Worm (Caenorhabditis elegans) whole organism, L2 larva: ENCODE data around the gene rrc-1.

ENCODE experiments used
- C34F6.9 ChIP-seq: fragments of 150-350 bp; optimal IDR thresholded peaks from 2 replicates; lab custom pipeline; 2014; ENCODE audit warnings: missing biosample characterization, missing genetic modification characterization
- F13H6.1 ChIP-seq: sonication (generic microtip); optimal IDR thresholded peaks from 2 replicates; lab custom pipeline; 2016; ENCODE audit warnings: missing genetic modification characterization, missing compliant biosample characterization
- Y55F3AM.14 ChIP-seq: fragments of 200-800 bp; sonication (Bioruptor generic); optimal IDR thresholded peaks from 2 replicates; lab custom pipeline; 2018; ENCODE audit warnings: mild to moderate bottlenecking, missing genetic modification characterization, missing compliant biosample characterization
- ZK546.5 ChIP-seq: sonication (generic microtip); optimal IDR thresholded peaks from 2 replicates; lab custom pipeline; 2017; ENCODE audit warnings: missing biosample characterization, missing genetic modification characterization
- alr-1 ChIP-seq: fragments of 150-350 bp; optimal IDR thresholded peaks from 2 replicates; lab custom pipeline; 2014; ENCODE audit warnings: missing biosample characterization, missing genetic modification characterization
- aly-2 ChIP-seq: fragments of 150-350 bp; optimal IDR thresholded peaks from 2 replicates; lab custom pipeline; 2014; ENCODE audit warnings: missing biosample characterization, missing genetic modification characterization
- ama-1 ChIP-seq: fragments of 150-350 bp; optimal IDR thresholded peaks from 2 replicates; lab custom pipeline; 2018; ENCODE audit warnings: inconsistent platforms
- blmp-1 ChIP-seq: sonication (generic microtip); optimal IDR thresholded peaks from 2 replicates; lab custom pipeline; 2017; ENCODE audit warnings: missing genetic modification characterization, mild to moderate bottlenecking, missing compliant biosample characterization, antibody characterized with exemption, moderate library complexity; ENCODE audit not compliant: insufficient read depth
- crh-2 ChIP-seq: sonication (generic microtip); optimal IDR thresholded peaks from 2 replicates; lab custom pipeline; 2017; ENCODE audit warnings: missing biosample characterization, missing genetic modification characterization
- dmd-4 ChIP-seq: sonication (generic microtip); optimal IDR thresholded peaks from 2 replicates; lab custom pipeline; 2017; ENCODE audit warnings: missing biosample characterization, missing genetic modification characterization
- egl-27 ChIP-seq: sonication (generic microtip); optimal IDR thresholded peaks from 3 replicates; lab custom pipeline; 2017; ENCODE audit warnings: missing biosample characterization, missing genetic modification reagents, missing genetic modification characterization
- elt-1 ChIP-seq: fragments of 150-350 bp; optimal IDR thresholded peaks from 2 replicates; lab custom pipeline; 2014; ENCODE audit warnings: missing biosample characterization, missing genetic modification characterization
- elt-3 ChIP-seq: sonication (generic microtip); optimal IDR thresholded peaks from 2 replicates; lab custom pipeline; 2017; ENCODE audit warnings: missing biosample characterization, missing genetic modification characterization
- fos-1 ChIP-seq: fragments of 150-350 bp; optimal IDR thresholded peaks from 2 replicates; lab custom pipeline; 2014; ENCODE audit warnings: missing biosample characterization, missing genetic modification characterization
- lin-39 ChIP-seq: fragments of 150-350 bp; optimal IDR thresholded peaks from 2 replicates; lab custom pipeline; 2014; ENCODE audit warnings: missing biosample characterization, missing genetic modification reagents, missing genetic modification characterization
- lsy-2 ChIP-seq, 2 experiments: fragments of 150-350 bp in 1 of 2; sonication (generic microtip) in 1 of 2; optimal IDR thresholded peaks; 2 replicates each; lab custom pipeline; 2014 to 2017; ENCODE audit warnings: missing biosample characterization in 2 of 2, missing genetic modification characterization in 2 of 2
- mab-5 ChIP-seq: fragments of 150-350 bp; optimal IDR thresholded peaks from 2 replicates; lab custom pipeline; 2014; ENCODE audit warnings: missing biosample characterization, missing genetic modification characterization
- mdl-1 ChIP-seq, 2 experiments: fragments of 150-350 bp in 1 of 2; sonication (generic microtip) in 1 of 2; optimal IDR thresholded peaks; 2 replicates each; lab custom pipeline; 2017; ENCODE audit warnings: missing biosample characterization in 2 of 2, missing genetic modification characterization in 2 of 2
- nhr-10 ChIP-seq: sonication (generic microtip); optimal IDR thresholded peaks from 2 replicates; lab custom pipeline; 2017; ENCODE audit warnings: missing biosample characterization, missing genetic modification characterization
- nhr-129 ChIP-seq: fragments of 150-350 bp; optimal IDR thresholded peaks from 2 replicates; lab custom pipeline; 2014; ENCODE audit warnings: missing biosample characterization, missing genetic modification characterization
- nhr-23 ChIP-seq: fragments of 150-350 bp; optimal IDR thresholded peaks from 2 replicates; lab custom pipeline; 2014; ENCODE audit warnings: missing biosample characterization, missing genetic modification reagents, missing genetic modification characterization
- nhr-237 ChIP-seq: fragments of 150-350 bp; optimal IDR thresholded peaks from 2 replicates; lab custom pipeline; 2014; ENCODE audit warnings: missing biosample characterization, missing genetic modification characterization
- nhr-25 ChIP-seq: fragments of 150-350 bp; sonication (generic microtip); optimal IDR thresholded peaks from 3 replicates; lab custom pipeline; 2014; ENCODE audit warnings: missing biosample characterization, missing genetic modification characterization
- nhr-6 ChIP-seq: fragments of 150-350 bp; optimal IDR thresholded peaks from 2 replicates; lab custom pipeline; 2014; ENCODE audit warnings: missing biosample characterization, missing genetic modification characterization
- peb-1 ChIP-seq: fragments of 150-350 bp; optimal IDR thresholded peaks from 2 replicates; lab custom pipeline; 2014; ENCODE audit warnings: missing biosample characterization, missing genetic modification characterization
- skn-1 ChIP-seq: sonication (generic microtip); optimal IDR thresholded peaks from 2 replicates; lab custom pipeline; 2017; ENCODE audit warnings: missing biosample characterization, missing genetic modification characterization
- sma-3 ChIP-seq: sonication (generic microtip); optimal IDR thresholded peaks from 2 replicates; lab custom pipeline; 2016; ENCODE audit warnings: missing genetic modification reagents, missing genetic modification characterization, missing compliant biosample characterization
- sma-9 ChIP-seq, 2 experiments: fragments of 150-350 bp in 1 of 2; sonication (generic microtip) in 1 of 2; optimal IDR thresholded peaks; 2 replicates each; lab custom pipeline; 2014 to 2016; ENCODE audit warnings: missing genetic modification characterization in 2 of 2, mild to moderate bottlenecking in 1 of 2, missing biosample characterization in 1 of 2, missing compliant biosample characterization in 1 of 2, missing genetic modification reagents in 1 of 2, moderate library complexity in 1 of 2
- unc-39 ChIP-seq: fragments of 150-350 bp; optimal IDR thresholded peaks from 2 replicates; lab custom pipeline; 2014; ENCODE audit warnings: missing biosample characterization, missing genetic modification characterization
- unc-55 ChIP-seq: fragments of 150-350 bp; sonication (generic microtip); optimal IDR thresholded peaks from 3 replicates; lab custom pipeline; 2014; ENCODE audit warnings: missing biosample characterization, missing genetic modification reagents, missing genetic modification characterization
- zag-1 ChIP-seq: fragments of 150-350 bp; optimal IDR thresholded peaks from 2 replicates; lab custom pipeline; 2014; ENCODE audit warnings: missing biosample characterization, missing genetic modification characterization
- ztf-4 ChIP-seq: fragments of 150-350 bp; optimal IDR thresholded peaks from 2 replicates; lab custom pipeline; 2014; ENCODE audit warnings: missing biosample characterization, missing genetic modification characterization

rrc-1 gene

ce11 chrX:9822606-9823264, 8.4 kb downstream of the rrc-1 start (continued):
- TF ChIP-seq nhr-129 (tag; lab: Kevin White, UChicago) (peak; percentile 89), lin-39 (tag; lab: Kevin White, UChicago) (no peak), sma-3 (peak; percentile 20), nhr-6 (tag; lab: Kevin White, UChicago) (peak; percentile 63), Y55F3AM.14 (no peak), nhr-25 (no peak), lsy-2 (tag; optimal IDR thresholded peaks at IDR 0.05; lab: Kevin White, UChicago) (peak in 1 of 2 experiments; percentile 52), unc-55 (GFP tag; lab: Kevin White, UChicago) (peak; percentile 68)

ce11 chrX:9822173-9822572, 8.9 kb downstream of the rrc-1 start, which contains the start of gene dpy-22:
Gene dpy-22, minus strand, starts transcription at chrX:9822273.
- TF ChIP-seq Y55F3AM.14 (no peak), peb-1 (tag; lab: Kevin White, UChicago) (no peak), nhr-10 (tag; lab: Kevin White, UChicago) (no peak), mdl-1 (tag; optimal IDR thresholded peaks at IDR 0.05; lab: Kevin White, UChicago) (no peak), zag-1 (no peak)

- TF ChIP-seq elt-3, result no peak
- TF ChIP-seq nhr-129 (tag; lab: Kevin White, UChicago), result peak; percentile 37
- TF ChIP-seq mdl-1 (tag; optimal IDR thresholded peaks at IDR 0.05; lab: Kevin White, UChicago), result no peak
- peak; percentile 48 for TF ChIP-seq sma-9 (GFP tag; optimal IDR thresholded peaks at IDR 0.05; lab: Kevin White, UChicago)
- no peak for TF ChIP-seq sma-9 (tag; optimal IDR thresholded peaks at IDR 0.05; lab: Kevin White, UChicago)
- TF ChIP-seq blmp-1 (tag; lab: Kevin White, UChicago), result no peak
- no peak for TF ChIP-seq ztf-4 (tag; lab: Kevin White, UChicago)
- peak; percentile 24 for TF ChIP-seq unc-55 (GFP tag; lab: Kevin White, UChicago)
- no peak for TF ChIP-seq F13H6.1 (tag; lab: Kevin White, UChicago)
- no peak for TF ChIP-seq ama-1 (lab: Kevin White, UChicago)
- peak; percentile 23 for TF ChIP-seq crh-2
- TF ChIP-seq skn-1 (tag; lab: Kevin White, UChicago), result no peak
- peak; percentile 55 for TF ChIP-seq C34F6.9 (tag; lab: Kevin White, UChicago)
- TF ChIP-seq unc-39 (tag; lab: Kevin White, UChicago), result no peak
- TF ChIP-seq zag-1, result peak; percentile 58
- no peak for TF ChIP-seq nhr-237 (tag; lab: Kevin White, UChicago)
- TF ChIP-seq nhr-23, result no peak
Observed at ce11 chrX:9814132-9814811, 16.8 kb downstream of the rrc-1 start.

ce11 chrX:9807377-9808048, 23.6 kb downstream of the rrc-1 start, which contains the start of gene lgc-47:
Gene lgc-47, minus strand, starts transcription at chrX:9807662.
- TF ChIP-seq ztf-4 (tag; lab: Kevin White, UChicago) (no peak), fos-1 (tag; lab: Kevin White, UChicago) (no peak), lin-39 (tag; lab: Kevin White, UChicago) (no peak), nhr-23 (no peak), skn-1 (tag; lab: Kevin White, UChicago) (no peak), egl-27 (tag; lab: Kevin White, UChicago) (no peak), unc-55 (GFP tag; lab: Kevin White, UChicago) (no peak), unc-39 (tag; lab: Kevin White, UChicago) (no peak), ama-1 (lab: Kevin White, UChicago) (no peak), nhr-10 (tag; lab: Kevin White, UChicago) (no peak), mab-5 (tag; lab: Kevin White, UChicago) (no peak), elt-1 (no peak), C34F6.9 (tag; lab: Kevin White, UChicago) (no peak), aly-2 (tag; lab: Kevin White, UChicago) (no peak), mdl-1 (tag; optimal IDR thresholded peaks at IDR 0.05; lab: Kevin White, UChicago) (no peak), dmd-4 (no peak), peb-1 (tag; lab: Kevin White, UChicago) (no peak), ZK546.5 (tag; lab: Kevin White, UChicago) (no peak), alr-1 (tag; lab: Kevin White, UChicago) (no peak)
- TF ChIP-seq, all 48 proteins: peak for 0
